Worm (Caenorhabditis elegans) whole organism, young adult: Measurements from ENCODE around the gene Y55D5A.4.

Source experiments
- B0035.1 ChIP-seq: sonication (generic microtip); optimal IDR thresholded peaks from 2 replicates; lab custom pipeline; 2016; ENCODE audit warnings: missing genetic modification characterization, mild to moderate bottlenecking, missing compliant biosample characterization, missing genotype, missing genetic modification reagents
- B0336.3 ChIP-seq: fragments of 200-800 bp; sonication (Bioruptor generic); IDR thresholded peaks from 2 replicates; pipeline ENCODE4 v1.3.6; 2022; ENCODE audit warnings: missing genetic modification characterization, missing compliant biosample characterization
- C06A6.2 ChIP-seq: fragments of 200-800 bp; sonication (Bioruptor generic); conservative IDR thresholded peaks from 2 replicates; pipeline ENCODE4 v1.3.6; 2022; ENCODE audit warnings: missing genetic modification characterization, missing compliant biosample characterization
- C17E4.6 ChIP-seq: fragments of 200-800 bp; sonication (Bioruptor generic); IDR thresholded peaks from 2 replicates; pipeline ENCODE4 v1.3.6; 2022; ENCODE audit warnings: missing genetic modification reagents, missing genetic modification characterization, missing compliant biosample characterization
- F10E7.11 ChIP-seq: sonication (generic microtip); optimal IDR thresholded peaks from 2 replicates; lab custom pipeline; 2017; ENCODE audit warnings: mild to moderate bottlenecking, missing genetic modification characterization, moderate library complexity, missing compliant biosample characterization
- F37B4.10 ChIP-seq: fragments of 200-800 bp; sonication (Bioruptor generic); IDR thresholded peaks from 2 replicates; pipeline ENCODE4 v1.3.6; 2022; ENCODE audit warnings: missing genetic modification characterization, missing compliant biosample characterization
- F39B2.1 ChIP-seq: fragments of 200-800 bp; sonication (Bioruptor generic); IDR thresholded peaks from 2 replicates; pipeline ENCODE4 v1.3.6; 2022; ENCODE audit warnings: missing genetic modification reagents, missing genetic modification characterization, missing compliant biosample characterization
- F49E8.2 ChIP-seq: sonication (generic microtip); optimal IDR thresholded peaks from 3 replicates; lab custom pipeline; 2017; ENCODE audit warnings: missing genetic modification characterization, mild to moderate bottlenecking, missing compliant biosample characterization, antibody characterized with exemption, moderate library complexity; ENCODE audit not compliant: insufficient read depth
- F55B11.4 ChIP-seq: sonication (generic microtip); optimal IDR thresholded peaks from 2 replicates; lab custom pipeline; 2016; ENCODE audit warnings: missing compliant biosample characterization, missing genetic modification characterization, borderline replicate concordance; ENCODE audit not compliant: insufficient read depth
- F57A8.1 ChIP-seq: fragments of 200-800 bp; sonication (Bioruptor generic); optimal IDR thresholded peaks from 2 replicates; lab custom pipeline; 2018; ENCODE audit warnings: mild to moderate bottlenecking, missing genetic modification characterization, moderate library complexity, missing compliant biosample characterization
- F57C9.4 ChIP-seq: sonication (generic microtip); optimal IDR thresholded peaks from 2 replicates; lab custom pipeline; 2017; ENCODE audit warnings: mild to moderate bottlenecking, missing genetic modification characterization, missing compliant biosample characterization
- K12H6.12 ChIP-seq: fragments of 200-800 bp; sonication (Bioruptor generic); optimal IDR thresholded peaks from 2 replicates; lab custom pipeline; 2018; ENCODE audit warnings: mild to moderate bottlenecking, missing genetic modification characterization, missing compliant biosample characterization
- T07F8.4 ChIP-seq: sonication (generic microtip); optimal IDR thresholded peaks from 2 replicates; lab custom pipeline; 2016; ENCODE audit warnings: mild to moderate bottlenecking, missing genetic modification characterization, moderate library complexity, missing compliant biosample characterization
- T26A5.8 ChIP-seq: sonication (generic microtip); optimal IDR thresholded peaks from 2 replicates; lab custom pipeline; 2016; ENCODE audit warnings: missing genetic modification characterization, missing compliant biosample characterization
- Y56A3A.18 ChIP-seq: fragments of 200-800 bp; sonication (Bioruptor generic); IDR thresholded peaks from 2 replicates; pipeline ENCODE4 v1.3.6; 2022; ENCODE audit warnings: missing genetic modification reagents, missing genetic modification characterization, missing compliant biosample characterization
- ZK185.1 ChIP-seq: sonication (generic microtip); optimal IDR thresholded peaks from 2 replicates; lab custom pipeline; 2016; ENCODE audit warnings: mild to moderate bottlenecking, missing genetic modification characterization, missing compliant biosample characterization; ENCODE audit not compliant: poor library complexity, severe bottlenecking
- aptf-3 ChIP-seq: fragments of 200-800 bp; sonication (Bioruptor generic); IDR thresholded peaks from 2 replicates; pipeline ENCODE4 v1.3.6; 2022; ENCODE audit warnings: missing genetic modification characterization, missing compliant biosample characterization
- cebp-1 ChIP-seq, 2 experiments: fragments of 200-800 bp in 1 of 2; sonication (Bioruptor generic) in 1 of 2; sonication (generic microtip) in 1 of 2; IDR thresholded peaks in 1 of 2; optimal IDR thresholded peaks in 1 of 2; 2 replicates each; pipeline versions ENCODE4 v1.3.6 to Lab custom; 2017 to 2022; ENCODE audit warnings: missing compliant biosample characterization in 2 of 2, missing genetic modification characterization in 2 of 2, mild to moderate bottlenecking in 1 of 2, missing genetic modification reagents in 1 of 2, moderate library complexity in 1 of 2
- cebp-2 ChIP-seq: fragments of 200-800 bp; sonication (Bioruptor generic); IDR thresholded peaks from 2 replicates; pipeline ENCODE4 v1.3.6; 2022; ENCODE audit warnings: missing genetic modification characterization, missing compliant biosample characterization
- ceh-100 ChIP-seq: fragments of 200-800 bp; sonication (Bioruptor generic); IDR thresholded peaks from 2 replicates; pipeline ENCODE4 v1.3.6; 2022; ENCODE audit warnings: missing genetic modification reagents, missing genetic modification characterization, missing compliant biosample characterization
- chd-7 ChIP-seq: sonication (generic microtip); optimal IDR thresholded peaks from 2 replicates; lab custom pipeline; 2016; ENCODE audit warnings: mild to moderate bottlenecking, missing genetic modification characterization, moderate library complexity, missing compliant biosample characterization
- dpff-1 ChIP-seq: sonication (generic microtip); optimal IDR thresholded peaks from 2 replicates; lab custom pipeline; 2017; ENCODE audit warnings: mild to moderate bottlenecking, missing genetic modification characterization, missing compliant biosample characterization
- egrh-3 ChIP-seq: fragments of 200-800 bp; sonication (Bioruptor generic); IDR thresholded peaks from 2 replicates; pipeline ENCODE4 v1.3.6; 2022; ENCODE audit warnings: missing genetic modification reagents, missing genetic modification characterization, missing compliant biosample characterization
- fkh-3 ChIP-seq: sonication (generic microtip); optimal IDR thresholded peaks from 2 replicates; lab custom pipeline; 2016; ENCODE audit warnings: mild to moderate bottlenecking, missing genetic modification characterization, missing compliant biosample characterization
- gei-17 ChIP-seq: fragments of 200-800 bp; sonication (Bioruptor generic); optimal IDR thresholded peaks from 2 replicates; lab custom pipeline; 2018; ENCODE audit warnings: mild to moderate bottlenecking, missing genetic modification characterization, missing compliant biosample characterization
- hmg-1.2 ChIP-seq: fragments of 200-800 bp; sonication (Bioruptor generic); IDR thresholded peaks from 2 replicates; pipeline ENCODE4 v1.3.6; 2022; ENCODE audit warnings: missing genetic modification reagents, missing genetic modification characterization, missing compliant biosample characterization
- let-526 ChIP-seq: fragments of 200-800 bp; sonication (Bioruptor generic); IDR thresholded peaks from 2 replicates; pipeline ENCODE4 v1.3.6; 2022; ENCODE audit warnings: missing genetic modification reagents, missing genetic modification characterization, missing compliant biosample characterization
- let-607 ChIP-seq, 2 experiments: fragments of 200-800 bp in 1 of 2; sonication (Bioruptor generic) in 1 of 2; sonication (generic microtip) in 1 of 2; optimal IDR thresholded peaks; 2 replicates each; lab custom pipeline; 2016 to 2018; ENCODE audit warnings: mild to moderate bottlenecking in 2 of 2, missing compliant biosample characterization in 2 of 2, missing genetic modification characterization in 2 of 2, moderate library complexity in 2 of 2, missing genotype in 1 of 2
- lin-54 ChIP-seq: fragments of 200-800 bp; sonication (Bioruptor generic); optimal IDR thresholded peaks from 2 replicates; lab custom pipeline; 2018; ENCODE audit warnings: mild to moderate bottlenecking, missing genetic modification characterization, missing compliant biosample characterization
- lsy-27 ChIP-seq: sonication (generic microtip); optimal IDR thresholded peaks from 2 replicates; lab custom pipeline; 2017; ENCODE audit warnings: missing genetic modification characterization, mild to moderate bottlenecking, missing compliant biosample characterization, antibody characterized with exemption, missing genotype, borderline replicate concordance; ENCODE audit not compliant: insufficient read depth
- madf-10 ChIP-seq: sonication (generic microtip); optimal IDR thresholded peaks from 2 replicates; lab custom pipeline; 2016; ENCODE audit warnings: mild to moderate bottlenecking, missing genetic modification characterization, missing compliant biosample characterization
- madf-6 ChIP-seq: fragments of 200-800 bp; sonication (Bioruptor generic); IDR thresholded peaks from 2 replicates; pipeline ENCODE4 v1.3.6; 2022; ENCODE audit warnings: missing genetic modification reagents, missing genetic modification characterization, missing compliant biosample characterization
- madf-8 ChIP-seq: fragments of 200-800 bp; sonication (Bioruptor generic); conservative IDR thresholded peaks from 2 replicates; pipeline ENCODE4 v1.3.6; 2022; ENCODE audit warnings: missing genetic modification reagents, missing genetic modification characterization, missing compliant biosample characterization
- mcd-1 ChIP-seq: fragments of 200-800 bp; sonication (Bioruptor generic); IDR thresholded peaks from 2 replicates; pipeline ENCODE4 v1.3.6; 2022; ENCODE audit warnings: missing genetic modification reagents, missing genetic modification characterization, missing compliant biosample characterization
- mel-28 ChIP-seq: sonication (generic microtip); optimal IDR thresholded peaks from 2 replicates; lab custom pipeline; 2016; ENCODE audit warnings: borderline replicate concordance, mild to moderate bottlenecking, missing genetic modification characterization, missing compliant biosample characterization
- nhr-179 ChIP-seq: sonication (generic microtip); optimal IDR thresholded peaks from 2 replicates; lab custom pipeline; 2016; ENCODE audit warnings: mild to moderate bottlenecking, missing genetic modification characterization, missing compliant biosample characterization
- pha-4 ChIP-seq: fragments of 150-350 bp; sonication (generic microtip); optimal IDR thresholded peaks from 2 replicates; lab custom pipeline; 2014; ENCODE audit warnings: missing biosample characterization, missing genetic modification reagents, missing genetic modification characterization
- rpc-1 ChIP-seq, 2 experiments: fragments of 150-350 bp in 1 of 2; sonication (generic microtip) in 1 of 2; optimal IDR thresholded peaks; 2 replicates each; lab custom pipeline; 2014 to 2018; ENCODE audit warnings: missing biosample characterization in 1 of 2, missing genetic modification characterization in 1 of 2, missing genetic modification reagents in 1 of 2, missing genotype in 1 of 2
- snpc-1.1 ChIP-seq: sonication (generic microtip); optimal IDR thresholded peaks from 2 replicates; lab custom pipeline; 2017; ENCODE audit warnings: missing genetic modification characterization, mild to moderate bottlenecking, missing compliant biosample characterization, antibody characterized with exemption, moderate library complexity, missing genotype, missing genetic modification reagents; ENCODE audit not compliant: insufficient read depth
- snpc-3.4 ChIP-seq: sonication (generic microtip); optimal IDR thresholded peaks from 2 replicates; lab custom pipeline; 2017; ENCODE audit warnings: missing genetic modification characterization, mild to moderate bottlenecking, missing compliant biosample characterization, antibody characterized with exemption, moderate library complexity, missing genotype, missing genetic modification reagents
- somi-1 ChIP-seq: fragments of 200-800 bp; sonication (Bioruptor generic); optimal IDR thresholded peaks from 2 replicates; lab custom pipeline; 2018; ENCODE audit warnings: mild to moderate bottlenecking, missing genetic modification characterization, missing compliant biosample characterization
- sptf-2 ChIP-seq: fragments of 200-800 bp; sonication (Bioruptor generic); optimal IDR thresholded peaks from 2 replicates; lab custom pipeline; 2018; ENCODE audit warnings: mild to moderate bottlenecking, missing genetic modification characterization, missing compliant biosample characterization
- tbp1 ChIP-seq: fragments of 200-800 bp; sonication (Bioruptor generic); optimal IDR thresholded peaks from 2 replicates; lab custom pipeline; 2018; ENCODE audit warnings: mild to moderate bottlenecking, missing genetic modification characterization, missing compliant biosample characterization
- ztf-26 ChIP-seq: sonication (generic microtip); optimal IDR thresholded peaks from 2 replicates; lab custom pipeline; 2017; ENCODE audit warnings: missing genetic modification characterization, missing compliant biosample characterization

Y55D5A.4 gene

ce11 chrIII:2989957-2990356 is at the start of gene Y55D5A.4:
Gene Y55D5A.4 (minus strand): TSS chrIII:2990057.
- no peak for TF ChIP-seq B0035.1 (tag; lab: Kevin White, UChicago)
- no peak for TF ChIP-seq T26A5.8
- TF ChIP-seq ZK185.1 (tag; lab: Kevin White, UChicago): no peak
- no peak for TF ChIP-seq somi-1 (GFP tag; lab: Kevin White, UChicago)
- TF ChIP-seq K12H6.12: no peak
- TF ChIP-seq mel-28 (tag; lab: Kevin White, UChicago): no peak
- no peak for TF ChIP-seq hmg-1.2 (GFP tag; lab: Robert Waterston, UW)

- peak; percentile 57 for TF ChIP-seq egrh-3
- TF ChIP-seq T26A5.8: no peak
- no peak for TF ChIP-seq chd-7
- no peak for TF ChIP-seq snpc-3.4 (tag; lab: Kevin White, UChicago)
- no peak for TF ChIP-seq B0336.3 (GFP tag; lab: Robert Waterston, UW)
- TF ChIP-seq somi-1 (GFP tag; lab: Kevin White, UChicago): no peak
- TF ChIP-seq madf-6 (GFP tag; lab: Robert Waterston, UW): no peak
- no peak for TF ChIP-seq F57A8.1 (GFP tag; lab: Kevin White, UChicago)
- no peak for TF ChIP-seq ztf-26 (tag; lab: Kevin White, UChicago)
- TF ChIP-seq let-607 (tag; optimal IDR thresholded peaks at IDR 0.05; lab: Kevin White, UChicago): no peak
- peak; percentile 5 for TF ChIP-seq tbp1
- TF ChIP-seq F10E7.11: no peak
- TF ChIP-seq fkh-3 (tag; lab: Kevin White, UChicago): no peak
- no peak for TF ChIP-seq gei-17 (GFP tag; lab: Kevin White, UChicago)
- TF ChIP-seq ZK185.1 (tag; lab: Kevin White, UChicago): no peak
- no peak for TF ChIP-seq dpff-1
- TF ChIP-seq madf-8 (GFP tag; lab: Robert Waterston, UW): no peak
- TF ChIP-seq mcd-1: peak; percentile 36; the same call in 1 of the 2 replicates
- TF ChIP-seq cebp-1 (GFP tag; IDR thresholded peaks at IDR 0.05; lab: Robert Waterston, UW): no peak
- TF ChIP-seq cebp-1 (tag; optimal IDR thresholded peaks at IDR 0.05; lab: Kevin White, UChicago): peak; percentile 65
- no peak for TF ChIP-seq cebp-2
- TF ChIP-seq Y56A3A.18 (GFP tag; lab: Robert Waterston, UW): no peak
- TF ChIP-seq pha-4 (tag; lab: Kevin White, UChicago): no peak
- TF ChIP-seq hmg-1.2 (GFP tag; lab: Robert Waterston, UW): peak; percentile 43; the same call in 1 of the 2 replicates
- no peak for TF ChIP-seq let-526 (GFP tag; lab: Robert Waterston, UW)
- no peak for TF ChIP-seq F39B2.1
- TF ChIP-seq nhr-179 (tag; lab: Kevin White, UChicago): no peak
- no peak for TF ChIP-seq T07F8.4
- TF ChIP-seq lsy-27 (tag; lab: Kevin White, UChicago): no peak
- no peak for TF ChIP-seq F37B4.10 (GFP tag; lab: Robert Waterston, UW)
- TF ChIP-seq F55B11.4 (tag; lab: Kevin White, UChicago): no peak
- no peak for TF ChIP-seq madf-10 (tag; lab: Kevin White, UChicago)
- TF ChIP-seq K12H6.12: no peak
- no peak for TF ChIP-seq rpc-1 (optimal IDR thresholded peaks at IDR 0.05; lab: Kevin White, UChicago)
- TF ChIP-seq rpc-1 (tag; optimal IDR thresholded peaks at IDR 0.05; lab: Kevin White, UChicago): no peak
- TF ChIP-seq sptf-2: no peak
- no peak for TF ChIP-seq F49E8.2
- peak; percentile 44 for TF ChIP-seq lin-54
- TF ChIP-seq C06A6.2 (GFP tag; lab: Robert Waterston, UW): no peak
- TF ChIP-seq ceh-100: no peak
- TF ChIP-seq aptf-3 (GFP tag; lab: Robert Waterston, UW): no peak
- no peak for TF ChIP-seq snpc-1.1 (tag; lab: Kevin White, UChicago)
- TF ChIP-seq C17E4.6: no peak
- TF ChIP-seq F57C9.4 (tag; lab: Kevin White, UChicago): no peak
Observed at ce11 chrIII:3037346-3037745, 47.5 kb upstream of the Y55D5A.4 start.
